In genomic region chrIII:844577-844976, ce11 we compare ENCODE assay signal across 4 worm cellular contexts.
TF ChIP-seq lines count a peak whose summit lies in the region.

No protein-coding gene starts in this region.

TF ChIP-seq in whole organism, L1 larva, 84 proteins besides CTCF, POLR2A, EP300 and RAD21:
- no peak for TF ChIP-seq sup-37 (GFP tag; optimal IDR thresholded peaks at IDR 0.05; lab: Kevin White, UChicago)
- TF ChIP-seq nhr-19 (GFP tag; conservative IDR thresholded peaks at IDR 0.05; lab: Robert Waterston, UW) = no peak
- TF ChIP-seq lsy-2 (tag; optimal IDR thresholded peaks at IDR 0.05; lab: Kevin White, UChicago) = peak in 1 of 2 experiments; percentile 4
- TF ChIP-seq elt-2 (tag; optimal IDR thresholded peaks at IDR 0.05; lab: Kevin White, UChicago) = no peak
- no peak for TF ChIP-seq ama-1 (optimal IDR thresholded peaks at IDR 0.05; lab: Kevin White, UChicago)
- TF ChIP-seq elt-3 (tag; optimal IDR thresholded peaks at IDR 0.05; lab: Kevin White, UChicago) = no peak
- TF ChIP-seq rnt-1 (tag; optimal IDR thresholded peaks at IDR 0.05; lab: Kevin White, UChicago) = peak; percentile 39
- no peak for TF ChIP-seq unc-130 (tag; optimal IDR thresholded peaks at IDR 0.05; lab: Kevin White, UChicago)
- no peak for TF ChIP-seq tbx-2 (tag; optimal IDR thresholded peaks at IDR 0.05; lab: Kevin White, UChicago)
- TF ChIP-seq tlp-1 (tag; optimal IDR thresholded peaks at IDR 0.05; lab: Kevin White, UChicago) = no peak
- no peak for TF ChIP-seq efl-1 (optimal IDR thresholded peaks at IDR 0.05; lab: Kevin White, UChicago)
- peak in 1 of 2 experiments; percentile 92 for TF ChIP-seq efl-1 (GFP tag; optimal IDR thresholded peaks at IDR 0.05 in 1 of 2; lab: Kevin White, UChicago)
- no peak for TF ChIP-seq pag-3 (tag; optimal IDR thresholded peaks at IDR 0.05; lab: Kevin White, UChicago; ENCODE audit: borderline replicate concordance, insufficient read depth)

TF ChIP-seq in whole organism, L2 larva, 48 proteins besides CTCF, POLR2A, EP300 and RAD21:
- TF ChIP-seq unc-55 (GFP tag; optimal IDR thresholded peaks at IDR 0.05; lab: Kevin White, UChicago) (peak; percentile 5), sma-9 (GFP tag; optimal IDR thresholded peaks at IDR 0.05; lab: Kevin White, UChicago) (no peak), sma-9 (tag; optimal IDR thresholded peaks at IDR 0.05; lab: Kevin White, UChicago) (no peak), lin-11 (tag; optimal IDR thresholded peaks at IDR 0.05; lab: Kevin White, UChicago) (no peak), nhr-6 (tag; optimal IDR thresholded peaks at IDR 0.05; lab: Kevin White, UChicago) (no peak), nhr-25 (tag; optimal IDR thresholded peaks at IDR 0.05; lab: Kevin White, UChicago) (no peak), nhr-129 (tag; optimal IDR thresholded peaks at IDR 0.05; lab: Kevin White, UChicago) (peak; percentile 48), C34F6.9 (tag; optimal IDR thresholded peaks at IDR 0.05; lab: Kevin White, UChicago) (peak; percentile 2)
TF ChIP-seq in whole organism, L2 larva: peak in this region for 3.

TF ChIP-seq in whole organism, L3 larva, 47 proteins besides CTCF, POLR2A, EP300 and RAD21:
- TF ChIP-seq unc-39 (tag; optimal IDR thresholded peaks at IDR 0.05; lab: Kevin White, UChicago) (no peak), pha-4 (tag; optimal IDR thresholded peaks at IDR 0.05; lab: Kevin White, UChicago) (peak; percentile 51), egl-27 (tag; optimal IDR thresholded peaks at IDR 0.05; lab: Kevin White, UChicago) (no peak), egl-5 (tag; optimal IDR thresholded peaks at IDR 0.05; lab: Kevin White, UChicago) (no peak)

TF ChIP-seq in whole organism, L4 larva, 104 proteins besides CTCF, POLR2A, EP300 and RAD21:
- TF ChIP-seq unc-62 (GFP tag; optimal IDR thresholded peaks at IDR 0.05 in 1 of 2; lab: Kevin White, UChicago) = peak in 1 of 2 experiments; percentile 43
- no peak for TF ChIP-seq unc-62 (tag; optimal IDR thresholded peaks at IDR 0.05; lab: Kevin White, UChicago)
- no peak for TF ChIP-seq daf-16 (GFP tag; optimal IDR thresholded peaks at IDR 0.05; lab: Kevin White, UChicago)
- peak; percentile 17 for TF ChIP-seq daf-16 (tag; optimal IDR thresholded peaks at IDR 0.05; lab: Kevin White, UChicago)
- TF ChIP-seq zag-1 (tag; optimal IDR thresholded peaks at IDR 0.05; lab: Kevin White, UChicago) = no peak
TF ChIP-seq in whole organism, L4 larva: peak in this region for 2.
